Fruit fly (Drosophila melanogaster): ENCODE measurements around the gene CG13284.

DNA sequence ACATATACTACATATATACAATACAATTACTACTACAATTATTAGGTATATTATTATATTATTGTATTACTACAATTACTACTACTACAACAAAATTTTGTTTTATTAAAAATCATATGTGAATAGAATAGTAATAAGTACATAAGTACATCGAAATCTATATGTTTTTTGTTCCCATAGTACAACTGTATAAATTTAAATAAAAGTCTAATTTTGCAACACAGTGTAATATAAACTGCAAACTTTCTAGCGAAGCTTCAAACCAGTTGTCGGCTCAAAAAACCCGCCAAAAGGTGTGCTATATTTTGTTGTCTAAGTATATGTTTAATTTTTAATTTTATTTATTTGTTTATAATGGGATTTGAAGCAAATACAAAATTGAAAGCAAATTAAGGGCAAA lies 11.1 kb upstream of the CG13284 start:
- no peak for TF ChIP-seq Sin3A (optimal IDR thresholded peaks at IDR 0.05)
- no peak for TF ChIP-seq Myc (optimal IDR thresholded peaks at IDR 0.05)
- no peak for TF ChIP-seq h (optimal IDR thresholded peaks at IDR 0.05)

All from Kc167 (cell line).